Worm (Caenorhabditis elegans) whole organism, late embryonic: Measurements from ENCODE around the gene F28F8.7.

Source experiments
- F13H6.1 ChIP-seq: sonication (generic microtip); optimal IDR thresholded peaks from 2 replicates; lab custom pipeline; 2016; ENCODE audit warnings: missing genetic modification characterization, missing compliant biosample characterization
- elt-2 ChIP-seq: sonication (generic microtip); optimal IDR thresholded peaks from 2 replicates; lab custom pipeline; 2016; ENCODE audit warnings: missing genetic modification reagents, missing genetic modification characterization, missing compliant biosample characterization
- nfya-1 ChIP-seq: sonication (generic microtip); optimal IDR thresholded peaks from 2 replicates; lab custom pipeline; 2017; ENCODE audit warnings: missing genetic modification characterization, mild to moderate bottlenecking, missing compliant biosample characterization, antibody characterized with exemption, moderate library complexity
- pqm-1 ChIP-seq: sonication (generic microtip); optimal IDR thresholded peaks from 2 replicates; lab custom pipeline; 2016; ENCODE audit warnings: missing genetic modification characterization, missing compliant biosample characterization

DNA sequence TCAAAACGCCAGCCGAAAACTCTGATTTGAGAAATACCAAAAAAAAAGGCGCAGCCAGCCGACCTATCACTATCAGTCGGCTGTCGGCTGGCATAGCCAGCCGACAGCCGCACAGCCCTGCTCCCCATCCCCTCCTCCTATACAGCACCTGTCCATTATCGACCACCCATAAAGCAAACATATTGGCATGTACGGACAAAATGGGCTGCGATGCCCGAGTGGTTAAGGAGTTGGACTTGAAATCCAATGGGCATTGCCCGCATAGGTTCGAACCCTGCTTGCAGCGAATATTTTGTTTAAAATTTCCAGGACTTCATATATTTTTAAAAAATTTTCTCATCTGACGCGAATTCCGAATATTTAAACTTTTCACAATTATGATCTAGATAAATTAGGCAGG lies 40.0 kb downstream of the F28F8.7 start:
- TF ChIP-seq elt-2: no peak
- no peak for TF ChIP-seq F13H6.1 (tag; lab: Kevin White, UChicago)
- no peak for TF ChIP-seq pqm-1 (tag; lab: Kevin White, UChicago)
- TF ChIP-seq nfya-1: no peak
